Fruit fly (Drosophila melanogaster): ENCODE results near the gene CG31525.

The CG31525 gene

dm6 chr3R:4471846-4472693, 45.2 kb downstream of the CG31525 start:
- TF ChIP-seq cyc (GFP tag; optimal IDR thresholded peaks at IDR 0.05) (no peak), Met (GFP tag; optimal IDR thresholded peaks at IDR 0.05) (no peak), CG6854 (GFP tag; optimal IDR thresholded peaks at IDR 0.05) (no peak), Eip78C (GFP tag) (peak; percentile 66), eg (GFP tag; IDR thresholded peaks at IDR 0.05) (0 out of 3 replicates have a peak, but pooled peaks have one; percentile 21), svp (GFP tag) (peak; percentile 45), CG6276 (GFP tag; optimal IDR thresholded peaks at IDR 0.05) (peak; percentile 19), CG34406 (GFP tag; optimal IDR thresholded peaks at IDR 0.05) (no peak), salr (GFP tag; optimal IDR thresholded peaks at IDR 0.05) (peak in 1 of 2 experiments; percentile 47), pdm3 (GFP tag; optimal IDR thresholded peaks at IDR 0.05) (peak; percentile 6), CG11294 (GFP tag; IDR thresholded peaks at IDR 0.05) (no peak), CG6163 (GFP tag; IDR thresholded peaks at IDR 0.05) (no peak), CG32006 (GFP tag; optimal IDR thresholded peaks at IDR 0.05) (peak; percentile 73), CG10631 (GFP tag; optimal IDR thresholded peaks at IDR 0.05) (peak; percentile 13), CG4318 (GFP tag; optimal IDR thresholded peaks at IDR 0.05) (peak; percentile 47)

- TF ChIP-seq Eip93F (GFP tag; optimal IDR thresholded peaks at IDR 0.05), result no peak
- TF ChIP-seq CG6854 (GFP tag; optimal IDR thresholded peaks at IDR 0.05), result peak; percentile 79
- TF ChIP-seq Blimp-1 (GFP tag; optimal IDR thresholded peaks at IDR 0.05), result peak; percentile 49
Measured at dm6 chr3R:4472694-4472975, 45.8 kb downstream of the CG31525 start.

- TF ChIP-seq Eip78C (GFP tag) (no peak), Gug (GFP tag; IDR thresholded peaks at IDR 0.05) (no peak), svp (GFP tag) (peak; percentile 43), Blimp-1 (GFP tag; optimal IDR thresholded peaks at IDR 0.05) (peak; percentile 71), Smox (GFP tag; optimal IDR thresholded peaks at IDR 0.05) (no peak), CG8632 (GFP tag; optimal IDR thresholded peaks at IDR 0.05) (no peak), CG6276 (GFP tag; optimal IDR thresholded peaks at IDR 0.05) (no peak)
Measured at dm6 chr3R:4475378-4475777, 48.5 kb downstream of the CG31525 start.

dm6 chr3R:4476004-4476403, 49.2 kb downstream of the CG31525 start:
- peak; percentile 13 for TF ChIP-seq Sox102F (GFP tag; optimal IDR thresholded peaks at IDR 0.05)
- no peak for TF ChIP-seq Smox (GFP tag; optimal IDR thresholded peaks at IDR 0.05)
- TF ChIP-seq CG11762 (GFP tag; optimal IDR thresholded peaks at IDR 0.05; ENCODE audit: insufficient read depth), result no peak

Measured in whole organism, prepupa.